Fruit fly (Drosophila melanogaster) whole organism, embryonic: ENCODE measurements around the gene aralar1.
A peak's percentile ranks its signal among the peaks of the same experiment; 100 is the strongest.

Experiments
- Asciz ChIP-seq: fragments of 200-800 bp; sonication (Bioruptor generic); optimal IDR thresholded peaks from 2 replicates; lab custom pipeline; 2017; ENCODE audit warnings: missing biosample characterization, mild to moderate bottlenecking, missing genetic modification characterization, missing genetic modification reagents
- BtbVII ChIP-seq: fragments of 200-800 bp; sonication (Bioruptor generic); optimal IDR thresholded peaks from 3 replicates; lab custom pipeline; 2017; ENCODE audit warnings: missing biosample characterization, mild to moderate bottlenecking, missing genetic modification characterization
- CG10147 ChIP-seq: fragments of 200-800 bp; sonication (Bioruptor generic); optimal IDR thresholded peaks from 2 replicates; lab custom pipeline; 2019; ENCODE audit warnings: missing biosample characterization, mild to moderate bottlenecking, missing genetic modification characterization, moderate library complexity
- CG10654 ChIP-seq: fragments of 200-800 bp; sonication (Bioruptor generic); optimal IDR thresholded peaks from 2 replicates; lab custom pipeline; 2016; ENCODE audit warnings: missing biosample characterization, missing genetic modification characterization
- CG11093 ChIP-seq: fragments of 200-800 bp; sonication (Bioruptor generic); IDR thresholded peaks from 3 replicates; pipeline ENCODE4 v1.3.6; 2022; ENCODE audit warnings: missing biosample characterization, missing genetic modification characterization
- CG11456 ChIP-seq: fragments of 200-800 bp; sonication (Bioruptor generic); IDR thresholded peaks from 3 replicates; pipeline ENCODE4 v1.3.6; 2022; ENCODE audit warnings: missing biosample characterization, missing genetic modification characterization
- CG11695 ChIP-seq: fragments of 200-800 bp; sonication (Bioruptor generic); IDR thresholded peaks from 3 replicates; pipeline ENCODE4 v1.3.6; 2022; ENCODE audit warnings: missing biosample characterization, missing genetic modification characterization
- CG1233 ChIP-seq: fragments of 200-800 bp; sonication (Bioruptor generic); optimal IDR thresholded peaks from 4 replicates; lab custom pipeline; 2018; ENCODE audit warnings: missing biosample characterization, mild to moderate bottlenecking, missing genetic modification characterization
- CG12391 ChIP-seq: fragments of 200-800 bp; sonication (Bioruptor generic); optimal IDR thresholded peaks from 3 replicates; lab custom pipeline; 2018; ENCODE audit warnings: missing biosample characterization, mild to moderate bottlenecking, missing genetic modification characterization, moderate library complexity
- CG12769 ChIP-seq: fragments of 200-800 bp; sonication (Bioruptor generic); optimal IDR thresholded peaks from 2 replicates; lab custom pipeline; 2019; ENCODE audit warnings: missing biosample characterization, mild to moderate bottlenecking, missing genetic modification characterization, moderate library complexity
- CG14710 ChIP-seq: fragments of 200-800 bp; sonication (Bioruptor generic); optimal IDR thresholded peaks from 3 replicates; lab custom pipeline; 2019; ENCODE audit warnings: missing biosample characterization, mild to moderate bottlenecking, missing genetic modification characterization, moderate library complexity
- CG1603 ChIP-seq: fragments of 200-800 bp; sonication (Bioruptor generic); optimal IDR thresholded peaks from 2 replicates; lab custom pipeline; 2019; ENCODE audit warnings: missing biosample characterization, mild to moderate bottlenecking, missing genetic modification characterization, moderate library complexity
- CG17829 ChIP-seq: fragments of 200-800 bp; optimal IDR thresholded peaks from 2 replicates; lab custom pipeline; 2019; ENCODE audit warnings: missing biosample characterization, mild to moderate bottlenecking, missing genetic modification characterization, moderate library complexity
- CG18262 ChIP-seq: fragments of 200-800 bp; optimal IDR thresholded peaks from 3 replicates; lab custom pipeline; 2019; ENCODE audit warnings: missing biosample characterization, mild to moderate bottlenecking, missing genetic modification characterization, moderate library complexity
- CG31224 ChIP-seq: fragments of 200-800 bp; sonication (Bioruptor generic); IDR thresholded peaks from 2 replicates; pipeline ENCODE4 v1.3.6; 2022; ENCODE audit warnings: missing biosample characterization, missing genetic modification characterization
- CG31441 ChIP-seq: fragments of 200-800 bp; sonication (Bioruptor generic); IDR thresholded peaks from 2 replicates; pipeline ENCODE4 v1.3.6; 2022; ENCODE audit warnings: missing biosample characterization, missing genetic modification characterization
- CG3163 ChIP-seq: fragments of 200-800 bp; sonication (Bioruptor generic); optimal IDR thresholded peaks from 3 replicates; lab custom pipeline; 2016; ENCODE audit warnings: missing biosample characterization, missing genetic modification characterization
- CG32532 ChIP-seq: fragments of 200-800 bp; sonication (Bioruptor generic); IDR thresholded peaks from 2 replicates; pipeline ENCODE4 v1.3.6; 2022; ENCODE audit warnings: missing biosample characterization, missing genetic modification characterization
- CG3281 ChIP-seq: fragments of 200-800 bp; sonication (Bioruptor generic); optimal IDR thresholded peaks from 3 replicates; lab custom pipeline; 2017; ENCODE audit warnings: missing biosample characterization, mild to moderate bottlenecking, missing genetic modification characterization
- CG4282 ChIP-seq: fragments of 200-800 bp; sonication (Bioruptor generic); optimal IDR thresholded peaks from 2 replicates; lab custom pipeline; 2016; ENCODE audit warnings: missing biosample characterization, missing genetic modification characterization
- CG6854 ChIP-seq: fragments of 200-800 bp; sonication (Bioruptor generic); optimal IDR thresholded peaks from 3 replicates; lab custom pipeline; 2017; ENCODE audit warnings: missing biosample characterization, mild to moderate bottlenecking, missing genetic modification characterization
- CG7987 ChIP-seq: fragments of 200-800 bp; sonication (Bioruptor generic); optimal IDR thresholded peaks from 2 replicates; lab custom pipeline; 2018; ENCODE audit warnings: missing biosample characterization, mild to moderate bottlenecking, missing genetic modification characterization, moderate library complexity
- CG8359 ChIP-seq: fragments of 200-800 bp; sonication (Bioruptor generic); optimal IDR thresholded peaks from 2 replicates; lab custom pipeline; 2017; ENCODE audit warnings: missing biosample characterization, mild to moderate bottlenecking, missing genetic modification characterization, borderline replicate concordance
- CG8765 ChIP-seq: fragments of 200-800 bp; sonication (Bioruptor generic); IDR thresholded peaks from 2 replicates; pipeline ENCODE4 v1.3.6; 2022; ENCODE audit warnings: missing biosample characterization, missing genetic modification characterization
- Camta ChIP-seq: fragments of 200-800 bp; sonication (Bioruptor generic); optimal IDR thresholded peaks from 2 replicates; lab custom pipeline; 2016; ENCODE audit warnings: missing biosample characterization, missing genetic modification characterization
- Deaf1 ChIP-seq: fragments of 200-800 bp; optimal IDR thresholded peaks from 3 replicates; lab custom pipeline; 2019; ENCODE audit warnings: missing biosample characterization, mild to moderate bottlenecking, missing genetic modification characterization, moderate library complexity
- Hr39 ChIP-seq: fragments of >200 bp; optimal IDR thresholded peaks from 2 replicates; lab custom pipeline; 2017
- NC2α ChIP-seq: fragments of 200-800 bp; sonication (Bioruptor generic); optimal IDR thresholded peaks from 2 replicates; lab custom pipeline; 2016; ENCODE audit warnings: missing biosample characterization, missing genetic modification characterization
- NfI ChIP-seq: fragments of 200-800 bp; sonication (Bioruptor generic); optimal IDR thresholded peaks from 3 replicates; lab custom pipeline; 2018; ENCODE audit warnings: missing biosample characterization, mild to moderate bottlenecking, missing genetic modification characterization, moderate library complexity
- Sry-β ChIP-seq: fragments of 200-800 bp; sonication (Bioruptor generic); optimal IDR thresholded peaks from 2 replicates; lab custom pipeline; 2018; ENCODE audit warnings: missing biosample characterization, mild to moderate bottlenecking, missing genetic modification characterization, moderate library complexity
- bbx ChIP-seq: fragments of 200-800 bp; sonication (Bioruptor generic); IDR thresholded peaks from 2 replicates; pipeline ENCODE4 v1.3.6; 2022; ENCODE audit warnings: missing biosample characterization, missing genetic modification characterization; ENCODE audit not compliant: partially characterized antibody
- chinmo ChIP-seq: fragments of 200-800 bp; sonication (Bioruptor generic); IDR thresholded peaks from 4 replicates; pipeline ENCODE4 v1.3.6; 2022; ENCODE audit warnings: missing biosample characterization, missing genetic modification characterization; ENCODE audit not compliant: partially characterized antibody
- disco-r ChIP-seq: fragments of 200-800 bp; sonication (Bioruptor generic); optimal IDR thresholded peaks from 2 replicates; lab custom pipeline; 2016; ENCODE audit warnings: missing biosample characterization, missing genetic modification characterization
- dm ChIP-seq: fragments of 200-800 bp; sonication (Bioruptor generic); optimal IDR thresholded peaks from 3 replicates; lab custom pipeline; 2016; ENCODE audit warnings: missing biosample characterization, missing genetic modification characterization
- esg ChIP-seq: fragments of 200-800 bp; sonication (Bioruptor generic); conservative IDR thresholded peaks from 2 replicates; pipeline ENCODE4 v1.3.6; 2022; ENCODE audit warnings: missing biosample characterization, missing genetic modification characterization
- ewg ChIP-seq: fragments of 200-800 bp; sonication (Bioruptor generic); optimal IDR thresholded peaks from 3 replicates; lab custom pipeline; 2017; ENCODE audit warnings: mild to moderate bottlenecking, missing biosample characterization, missing genetic modification reagents, missing genetic modification characterization
- gem ChIP-seq: fragments of 200-800 bp; sonication (Bioruptor generic); optimal IDR thresholded peaks from 2 replicates; lab custom pipeline; 2019; ENCODE audit warnings: missing biosample characterization, mild to moderate bottlenecking, missing genetic modification characterization, moderate library complexity
- gsb-n ChIP-seq: fragments of 200-800 bp; sonication (Bioruptor generic); optimal IDR thresholded peaks from 3 replicates; lab custom pipeline; 2018; ENCODE audit warnings: missing biosample characterization, mild to moderate bottlenecking, missing genetic modification characterization
- gt ChIP-seq: fragments of 200-800 bp; sonication (Bioruptor generic); IDR thresholded peaks from 2 replicates; pipeline ENCODE4 v1.3.6; 2022; ENCODE audit warnings: missing biosample characterization, missing genetic modification characterization
- insv ChIP-seq, 2 experiments: fragments of 200-800 bp; sonication (Bioruptor generic); optimal IDR thresholded peaks; 3 replicates each; lab custom pipeline; 2016 to 2018; ENCODE audit warnings: missing biosample characterization in 2 of 2, missing genetic modification characterization in 2 of 2
- lab ChIP-seq: fragments of 200-800 bp; sonication (Bioruptor generic); optimal IDR thresholded peaks from 3 replicates; lab custom pipeline; 2017; ENCODE audit warnings: missing biosample characterization, missing genetic modification characterization, mild to moderate bottlenecking, moderate library complexity, missing genetic modification reagents
- nerfin-1 ChIP-seq: fragments of 200-800 bp; sonication (Bioruptor generic); optimal IDR thresholded peaks from 3 replicates; lab custom pipeline; 2019; ENCODE audit warnings: missing biosample characterization, mild to moderate bottlenecking, missing genetic modification characterization, moderate library complexity
- pfk ChIP-seq: fragments of 200-800 bp; sonication (Bioruptor generic); optimal IDR thresholded peaks from 2 replicates; lab custom pipeline; 2018; ENCODE audit warnings: missing biosample characterization, mild to moderate bottlenecking, missing genetic modification characterization, moderate library complexity
- prd ChIP-seq, 3 experiments: fragments of >200 bp in 2 of 3; fragments of 200-800 bp in 1 of 3; sonication (Bioruptor generic) in 1 of 3; optimal IDR thresholded peaks in 2 of 3; IDR thresholded peaks in 1 of 3; 2 replicates in 2 of 3; 3 replicates in 1 of 3; pipeline versions ENCODE4 v1.3.6 to Lab custom; 2017 to 2022; ENCODE audit warnings: missing biosample characterization in 1 of 3, missing genetic modification characterization in 1 of 3
- pros ChIP-seq: fragments of 200-800 bp; sonication (Bioruptor generic); optimal IDR thresholded peaks from 3 replicates; lab custom pipeline; 2019; ENCODE audit warnings: missing biosample characterization, mild to moderate bottlenecking, missing genetic modification characterization, moderate library complexity
- psq ChIP-seq: fragments of 200-800 bp; sonication (Bioruptor generic); optimal IDR thresholded peaks from 2 replicates; lab custom pipeline; 2017; ENCODE audit warnings: missing biosample characterization, missing genetic modification characterization
- sim ChIP-seq: fragments of 200-800 bp; sonication (Bioruptor generic); IDR thresholded peaks from 2 replicates; pipeline ENCODE4 v1.3.6; 2022; ENCODE audit warnings: missing biosample characterization, missing genetic modification characterization
- slp2 ChIP-seq: fragments of 200-800 bp; sonication (Bioruptor generic); optimal IDR thresholded peaks from 2 replicates; lab custom pipeline; 2016; ENCODE audit warnings: missing biosample characterization, missing genetic modification characterization
- zf30C ChIP-seq: fragments of 200-800 bp; sonication (Bioruptor generic); optimal IDR thresholded peaks from 3 replicates; lab custom pipeline; 2018; ENCODE audit warnings: missing biosample characterization, mild to moderate bottlenecking, missing genetic modification characterization
- zfh2 ChIP-seq: fragments of 200-800 bp; sonication (Bioruptor generic); optimal IDR thresholded peaks from 2 replicates; lab custom pipeline; 2016; ENCODE audit warnings: missing biosample characterization, missing genetic modification characterization

Gene aralar1

DNA sequence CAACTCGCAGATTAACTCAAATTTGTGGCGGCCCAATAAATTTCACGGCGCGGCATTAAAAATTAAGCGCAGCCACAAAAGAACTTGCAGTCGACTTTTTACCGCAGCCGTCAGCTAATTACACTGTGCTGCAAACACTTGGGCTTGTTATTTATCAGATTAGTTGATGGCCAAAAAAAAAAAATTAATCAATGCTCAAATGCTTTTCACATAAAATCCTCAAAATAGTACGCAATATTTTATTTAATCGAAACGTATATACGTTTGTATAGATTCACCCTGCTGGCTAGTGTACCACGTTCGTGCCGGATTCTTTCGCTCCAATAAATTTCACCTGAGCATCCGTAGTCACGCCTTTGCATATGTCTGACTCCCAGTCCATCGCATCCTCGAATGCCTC lies 41.9 kb downstream of the aralar1 start (continued):
- TF ChIP-seq prd (optimal IDR thresholded peaks at IDR 0.05; lab: Kevin White, UChicago) (no peak), prd (GFP tag; IDR thresholded peaks at IDR 0.05; lab: Robert Waterston, UW) (no peak; the same call in 1 of the 3 replicates), sim (GFP tag; lab: Robert Waterston, UW) (no peak), CG11456 (GFP tag; lab: Robert Waterston, UW) (peak; percentile 61; the same call in 1 of the 3 replicates), CG12769 (tag; lab: Kevin White, UChicago) (peak; percentile 56), Deaf1 (tag; lab: Kevin White, UChicago) (no peak), CG10147 (peak; percentile 9), psq (GFP tag; lab: Kevin White, UChicago) (no peak), CG11093 (GFP tag; lab: Robert Waterston, UW) (peak; percentile 20; the same call in 1 of the 3 replicates), gsb-n (tag; lab: Kevin White, UChicago) (peak; percentile 47), CG32532 (peak; percentile 42; the same call in 1 of the 2 replicates), Sry-β (GFP tag; lab: Kevin White, UChicago) (no peak), esg (peak; percentile 59), slp2 (GFP tag; lab: Kevin White, UChicago) (no peak), CG11695 (GFP tag; lab: Robert Waterston, UW) (peak; percentile 53; the same call in 1 of the 3 replicates), gt (no peak), insv (GFP tag; optimal IDR thresholded peaks at IDR 0.05; lab: Kevin White, UChicago) (no peak), CG1233 (GFP tag; lab: Kevin White, UChicago) (peak; percentile 31), CG8359 (no peak), chinmo (no peak), zfh2 (GFP tag; lab: Kevin White, UChicago) (no peak), CG14710 (tag; lab: Kevin White, UChicago) (peak; percentile 41), CG12391 (tag; lab: Kevin White, UChicago) (peak; percentile 59), BtbVII (no peak), CG6854 (no peak), CG31224 (GFP tag; lab: Robert Waterston, UW) (no peak), CG31441 (peak; percentile 67), lab (GFP tag; lab: Kevin White, UChicago) (peak; percentile 68), pfk (GFP tag; lab: Kevin White, UChicago) (no peak), ewg (GFP tag; lab: Kevin White, UChicago) (peak; percentile 43), dm (no peak), CG3281 (GFP tag; lab: Kevin White, UChicago) (no peak), bbx (no peak), nerfin-1 (tag; lab: Kevin White, UChicago) (peak; percentile 36), CG17829 (tag; lab: Kevin White, UChicago) (peak; percentile 45), Hr39 (lab: Kevin White, UChicago) (no peak), CG4282 (GFP tag; lab: Kevin White, UChicago) (no peak), CG1603 (tag; lab: Kevin White, UChicago) (peak; percentile 81), CG8765 (GFP tag; lab: Robert Waterston, UW) (peak; percentile 56; the same call in 1 of the 2 replicates), Camta (peak; percentile 24), zf30C (GFP tag; lab: Kevin White, UChicago) (no peak), NfI (GFP tag; lab: Kevin White, UChicago) (peak; percentile 30), CG10654 (GFP tag; lab: Kevin White, UChicago) (peak; percentile 41), Asciz (GFP tag; lab: Kevin White, UChicago) (peak; percentile 52), CG7987 (GFP tag; lab: Kevin White, UChicago) (no peak), CG3163 (GFP tag; lab: Kevin White, UChicago) (no peak), CG18262 (peak; percentile 53), NC2α (GFP tag; lab: Kevin White, UChicago) (no peak), disco-r (GFP tag; lab: Kevin White, UChicago) (no peak), gem (tag; lab: Kevin White, UChicago) (peak; percentile 70), pros (GFP tag; lab: Kevin White, UChicago) (no peak)
